Worm (Caenorhabditis elegans) whole organism, young adult: ENCODE results near the gene C06A1.3.
A peak's percentile ranks its signal among the peaks of the same experiment; 100 is the strongest.

Experiments
- B0019.2 ChIP-seq: fragments of 200-800 bp; sonication (Bioruptor generic); conservative IDR thresholded peaks from 2 replicates; pipeline ENCODE4 v1.3.6; 2022; ENCODE audit warnings: missing genetic modification reagents, missing genetic modification characterization, missing compliant biosample characterization
- B0336.3 ChIP-seq: fragments of 200-800 bp; sonication (Bioruptor generic); IDR thresholded peaks from 2 replicates; pipeline ENCODE4 v1.3.6; 2022; ENCODE audit warnings: missing genetic modification characterization, missing compliant biosample characterization
- C06A6.2 ChIP-seq: fragments of 200-800 bp; sonication (Bioruptor generic); conservative IDR thresholded peaks from 2 replicates; pipeline ENCODE4 v1.3.6; 2022; ENCODE audit warnings: missing genetic modification characterization, missing compliant biosample characterization
- D2030.7 ChIP-seq: fragments of 200-800 bp; sonication (Bioruptor generic); IDR thresholded peaks from 2 replicates; pipeline ENCODE4 v1.3.6; 2022; ENCODE audit warnings: missing genetic modification reagents, missing genetic modification characterization, missing compliant biosample characterization
- F10E7.11 ChIP-seq: sonication (generic microtip); optimal IDR thresholded peaks from 2 replicates; lab custom pipeline; 2017; ENCODE audit warnings: mild to moderate bottlenecking, missing genetic modification characterization, moderate library complexity, missing compliant biosample characterization
- F23B12.7 ChIP-seq: sonication (generic microtip); optimal IDR thresholded peaks from 2 replicates; lab custom pipeline; 2017; ENCODE audit warnings: missing genetic modification characterization, mild to moderate bottlenecking, missing compliant biosample characterization, antibody characterized with exemption, moderate library complexity; ENCODE audit not compliant: insufficient read depth
- F49E8.2 ChIP-seq: sonication (generic microtip); optimal IDR thresholded peaks from 3 replicates; lab custom pipeline; 2017; ENCODE audit warnings: missing genetic modification characterization, mild to moderate bottlenecking, missing compliant biosample characterization, antibody characterized with exemption, moderate library complexity; ENCODE audit not compliant: insufficient read depth
- K11D2.4 ChIP-seq: fragments of 200-800 bp; sonication (Bioruptor generic); IDR thresholded peaks from 2 replicates; pipeline ENCODE4 v1.3.6; 2022; ENCODE audit warnings: missing genetic modification reagents, missing genetic modification characterization, missing compliant biosample characterization
- K12H6.12 ChIP-seq: fragments of 200-800 bp; sonication (Bioruptor generic); optimal IDR thresholded peaks from 2 replicates; lab custom pipeline; 2018; ENCODE audit warnings: mild to moderate bottlenecking, missing genetic modification characterization, missing compliant biosample characterization
- T07F8.4 ChIP-seq: sonication (generic microtip); optimal IDR thresholded peaks from 2 replicates; lab custom pipeline; 2016; ENCODE audit warnings: mild to moderate bottlenecking, missing genetic modification characterization, moderate library complexity, missing compliant biosample characterization
- ZK185.1 ChIP-seq: sonication (generic microtip); optimal IDR thresholded peaks from 2 replicates; lab custom pipeline; 2016; ENCODE audit warnings: mild to moderate bottlenecking, missing genetic modification characterization, missing compliant biosample characterization; ENCODE audit not compliant: poor library complexity, severe bottlenecking
- akir-1 ChIP-seq: fragments of 200-800 bp; sonication (Bioruptor generic); optimal IDR thresholded peaks from 2 replicates; lab custom pipeline; 2018; ENCODE audit warnings: mild to moderate bottlenecking, missing genetic modification characterization, moderate library complexity, missing compliant biosample characterization
- ama-1 ChIP-seq, 3 experiments: fragments of 150-350 bp in 1 of 3; sonication (generic microtip) in 2 of 3; optimal IDR thresholded peaks; 2 replicates each; lab custom pipeline; 2014 to 2018; ENCODE audit warnings: missing biosample characterization in 2 of 3, missing genetic modification characterization in 2 of 3, missing genetic modification reagents in 2 of 3
- aptf-2 ChIP-seq: fragments of 200-800 bp; sonication (Bioruptor generic); conservative IDR thresholded peaks from 2 replicates; pipeline ENCODE4 v1.3.6; 2022; ENCODE audit warnings: missing genetic modification reagents, missing genetic modification characterization, missing compliant biosample characterization
- attf-6 ChIP-seq: fragments of 200-800 bp; sonication (Bioruptor generic); IDR thresholded peaks from 2 replicates; pipeline ENCODE4 v1.3.6; 2022; ENCODE audit warnings: missing genetic modification reagents, missing genetic modification characterization, missing compliant biosample characterization
- bed-2 ChIP-seq: fragments of 200-800 bp; sonication (Bioruptor generic); IDR thresholded peaks from 2 replicates; pipeline ENCODE4 v1.3.6; 2022; ENCODE audit warnings: missing genetic modification reagents, missing genetic modification characterization, missing compliant biosample characterization
- ceh-40 ChIP-seq: fragments of 200-800 bp; sonication (Bioruptor generic); IDR thresholded peaks from 2 replicates; pipeline ENCODE4 v1.3.6; 2022; ENCODE audit warnings: missing genetic modification characterization, missing compliant biosample characterization
- ceh-58 ChIP-seq: fragments of 200-800 bp; sonication (Bioruptor generic); IDR thresholded peaks from 2 replicates; pipeline ENCODE4 v1.3.6; 2022; ENCODE audit warnings: missing genetic modification characterization, missing compliant biosample characterization
- die-1 ChIP-seq: sonication (generic microtip); optimal IDR thresholded peaks from 2 replicates; lab custom pipeline; 2016; ENCODE audit warnings: missing genotype, mild to moderate bottlenecking, missing genetic modification characterization, missing compliant biosample characterization
- dox-1 ChIP-seq: fragments of 200-800 bp; sonication (Bioruptor generic); IDR thresholded peaks from 2 replicates; pipeline ENCODE4 v1.3.6; 2022; ENCODE audit warnings: missing genetic modification reagents, missing genetic modification characterization, missing compliant biosample characterization
- dpff-1 ChIP-seq: sonication (generic microtip); optimal IDR thresholded peaks from 2 replicates; lab custom pipeline; 2017; ENCODE audit warnings: mild to moderate bottlenecking, missing genetic modification characterization, missing compliant biosample characterization
- egl-18 ChIP-seq: fragments of 200-800 bp; sonication (Bioruptor generic); IDR thresholded peaks from 2 replicates; pipeline ENCODE4 v1.3.6; 2022; ENCODE audit warnings: missing genetic modification reagents, missing genetic modification characterization, missing compliant biosample characterization
- ets-4 ChIP-seq: fragments of 200-800 bp; sonication (Bioruptor generic); optimal IDR thresholded peaks from 2 replicates; lab custom pipeline; 2018; ENCODE audit warnings: mild to moderate bottlenecking, missing genetic modification characterization, missing compliant biosample characterization
- gei-17 ChIP-seq: fragments of 200-800 bp; sonication (Bioruptor generic); optimal IDR thresholded peaks from 2 replicates; lab custom pipeline; 2018; ENCODE audit warnings: mild to moderate bottlenecking, missing genetic modification characterization, missing compliant biosample characterization
- hlh-12 ChIP-seq: sonication (generic microtip); optimal IDR thresholded peaks from 2 replicates; lab custom pipeline; 2016; ENCODE audit warnings: missing genetic modification characterization, missing compliant biosample characterization
- hlh-26 ChIP-seq: fragments of 200-800 bp; sonication (Bioruptor generic); conservative IDR thresholded peaks from 2 replicates; pipeline ENCODE4 v1.3.6; 2022; ENCODE audit warnings: missing genetic modification reagents, missing genetic modification characterization, missing compliant biosample characterization
- hmg-1.2 ChIP-seq: fragments of 200-800 bp; sonication (Bioruptor generic); IDR thresholded peaks from 2 replicates; pipeline ENCODE4 v1.3.6; 2022; ENCODE audit warnings: missing genetic modification reagents, missing genetic modification characterization, missing compliant biosample characterization
- hsf-1 ChIP-seq: fragments of 200-800 bp; sonication (Bioruptor generic); IDR thresholded peaks from 2 replicates; pipeline ENCODE4 v1.3.6; 2022; ENCODE audit warnings: missing genetic modification reagents, missing genetic modification characterization, missing compliant biosample characterization
- let-526 ChIP-seq: fragments of 200-800 bp; sonication (Bioruptor generic); IDR thresholded peaks from 2 replicates; pipeline ENCODE4 v1.3.6; 2022; ENCODE audit warnings: missing genetic modification reagents, missing genetic modification characterization, missing compliant biosample characterization
- lin-26 ChIP-seq: fragments of 200-800 bp; sonication (Bioruptor generic); IDR thresholded peaks from 2 replicates; pipeline ENCODE4 v1.3.6; 2022; ENCODE audit warnings: missing genetic modification reagents, missing genetic modification characterization, missing compliant biosample characterization
- madf-10 ChIP-seq: sonication (generic microtip); optimal IDR thresholded peaks from 2 replicates; lab custom pipeline; 2016; ENCODE audit warnings: mild to moderate bottlenecking, missing genetic modification characterization, missing compliant biosample characterization
- madf-6 ChIP-seq: fragments of 200-800 bp; sonication (Bioruptor generic); IDR thresholded peaks from 2 replicates; pipeline ENCODE4 v1.3.6; 2022; ENCODE audit warnings: missing genetic modification reagents, missing genetic modification characterization, missing compliant biosample characterization
- mcd-1 ChIP-seq: fragments of 200-800 bp; sonication (Bioruptor generic); IDR thresholded peaks from 2 replicates; pipeline ENCODE4 v1.3.6; 2022; ENCODE audit warnings: missing genetic modification reagents, missing genetic modification characterization, missing compliant biosample characterization
- mes-4 ChIP-seq: sonication (generic microtip); optimal IDR thresholded peaks from 2 replicates; lab custom pipeline; 2016; ENCODE audit warnings: missing genotype, missing genetic modification characterization, missing compliant biosample characterization
- nhr-27 ChIP-seq: fragments of 200-800 bp; sonication (Bioruptor generic); optimal IDR thresholded peaks from 2 replicates; lab custom pipeline; 2018; ENCODE audit warnings: mild to moderate bottlenecking, missing genetic modification characterization, moderate library complexity, missing compliant biosample characterization
- nhr-80 ChIP-seq: sonication (generic microtip); optimal IDR thresholded peaks from 2 replicates; lab custom pipeline; 2016; ENCODE audit warnings: missing genetic modification characterization, missing compliant biosample characterization
- nhr-90 ChIP-seq: sonication (generic microtip); optimal IDR thresholded peaks from 2 replicates; lab custom pipeline; 2016; ENCODE audit warnings: missing genotype, mild to moderate bottlenecking, missing genetic modification characterization, missing compliant biosample characterization
- repo-1 ChIP-seq: sonication (generic microtip); optimal IDR thresholded peaks from 2 replicates; lab custom pipeline; 2017; ENCODE audit warnings: mild to moderate bottlenecking, missing genetic modification characterization, missing compliant biosample characterization
- unc-62 ChIP-seq: fragments of 150-350 bp; optimal IDR thresholded peaks from 2 replicates; lab custom pipeline; 2014; ENCODE audit warnings: missing biosample characterization, missing genetic modification reagents, missing genetic modification characterization
- ztf-25 ChIP-seq: fragments of 200-800 bp; sonication (Bioruptor generic); IDR thresholded peaks from 2 replicates; pipeline ENCODE4 v1.3.6; 2022; ENCODE audit warnings: missing genetic modification reagents, missing genetic modification characterization, missing compliant biosample characterization
- ztf-26 ChIP-seq: sonication (generic microtip); optimal IDR thresholded peaks from 2 replicates; lab custom pipeline; 2017; ENCODE audit warnings: missing genetic modification characterization, missing compliant biosample characterization

Gene C06A1.3

ce11 chrII:10594758-10595157 lies 22.7 kb downstream of the C06A1.3 start, which contains the start of gene C14A4.6:
TSS of gene C14A4.6 (minus strand) at chrII:10594776.
- 0 out of 2 replicates have a peak, but pooled peaks have one; percentile 28 for TF ChIP-seq dox-1 (GFP tag; lab: Robert Waterston, UW)
- no peak for TF ChIP-seq B0336.3 (GFP tag; lab: Robert Waterston, UW)
- TF ChIP-seq madf-10 (tag; lab: Kevin White, UChicago): no peak
- no peak for TF ChIP-seq let-526 (GFP tag; lab: Robert Waterston, UW)
- TF ChIP-seq C06A6.2 (GFP tag; lab: Robert Waterston, UW): no peak
- no peak for TF ChIP-seq egl-18 (GFP tag; lab: Robert Waterston, UW)
- no peak for TF ChIP-seq gei-17 (GFP tag; lab: Kevin White, UChicago)
- no peak for TF ChIP-seq ets-4 (GFP tag; lab: Kevin White, UChicago)
- TF ChIP-seq nhr-80: peak; percentile 72
- TF ChIP-seq hlh-26 (GFP tag; lab: Robert Waterston, UW): no peak
- no peak for TF ChIP-seq F23B12.7 (tag; lab: Kevin White, UChicago)
- TF ChIP-seq nhr-90 (tag; lab: Kevin White, UChicago): no peak
- TF ChIP-seq B0019.2: no peak
- TF ChIP-seq ZK185.1 (tag; lab: Kevin White, UChicago): no peak
- no peak for TF ChIP-seq mcd-1 (GFP tag; lab: Robert Waterston, UW)
- TF ChIP-seq ceh-58 (GFP tag; lab: Robert Waterston, UW): no peak

- TF ChIP-seq ceh-40 (GFP tag; lab: Robert Waterston, UW) (no peak), nhr-80 (peak; percentile 23)
- TF ChIP-seq, all 124 proteins: peak for 1
These were observed 24.4 kb downstream of the C06A1.3 start, which contains the start of gene C14A4.7 for ce11 chrII:10596462-10596861. TSS of gene C14A4.7 (minus strand) at chrII:10596562.

ce11 chrII:10598039-10598438 lies 26.0 kb downstream of the C06A1.3 start, which contains the start of gene C14A4.8:
TSS of gene C14A4.8 (minus strand) at chrII:10598139.
- no peak for TF ChIP-seq ztf-26 (tag; lab: Kevin White, UChicago)
- no peak for TF ChIP-seq F23B12.7 (tag; lab: Kevin White, UChicago)
- no peak for TF ChIP-seq mes-4 (tag; lab: Kevin White, UChicago)
- TF ChIP-seq nhr-27 (tag; lab: Kevin White, UChicago): no peak
- no peak for TF ChIP-seq ceh-58 (GFP tag; lab: Robert Waterston, UW)
- no peak for TF ChIP-seq K12H6.12 (tag; lab: Kevin White, UChicago)
- no peak for TF ChIP-seq K11D2.4
- no peak for TF ChIP-seq aptf-2 (GFP tag; lab: Robert Waterston, UW)
- TF ChIP-seq egl-18 (GFP tag; lab: Robert Waterston, UW): no peak
- TF ChIP-seq unc-62 (GFP tag; lab: Kevin White, UChicago): no peak
- TF ChIP-seq, all 124 proteins: peak for 0

- TF ChIP-seq lin-26: no peak
- no peak for TF ChIP-seq dpff-1
- TF ChIP-seq hlh-12 (tag; lab: Kevin White, UChicago): no peak
- TF ChIP-seq ztf-26 (tag; lab: Kevin White, UChicago): no peak
- no peak for TF ChIP-seq hsf-1
- no peak for TF ChIP-seq T07F8.4
- TF ChIP-seq D2030.7 (GFP tag; lab: Robert Waterston, UW): no peak
- TF ChIP-seq F10E7.11: no peak
- TF ChIP-seq madf-6 (GFP tag; lab: Robert Waterston, UW): no peak
- TF ChIP-seq hmg-1.2 (GFP tag; lab: Robert Waterston, UW): no peak
- TF ChIP-seq akir-1 (GFP tag; lab: Kevin White, UChicago): no peak
- TF ChIP-seq attf-6 (GFP tag; lab: Robert Waterston, UW): no peak
- TF ChIP-seq die-1: no peak
- TF ChIP-seq bed-2: no peak
- no peak for TF ChIP-seq F49E8.2 (tag; lab: Kevin White, UChicago)
- TF ChIP-seq ama-1 (optimal IDR thresholded peaks at IDR 0.05; lab: Kevin White, UChicago): no peak
- TF ChIP-seq ama-1 (GFP tag; optimal IDR thresholded peaks at IDR 0.05; lab: Kevin White, UChicago): no peak
- no peak for TF ChIP-seq repo-1 (tag; lab: Kevin White, UChicago)
- TF ChIP-seq ztf-25 (GFP tag; lab: Robert Waterston, UW): no peak
These were observed 26.9 kb downstream of the C06A1.3 start, which contains the start of gene C14A4.9 for ce11 chrII:10598970-10599369. TSS of gene C14A4.9 (plus strand) at chrII:10599337.
